Worm (Caenorhabditis elegans) whole organism, L4 larva: ENCODE measurements around the gene W06H8.6.

Source experiments
- D1046.2 ChIP-seq: fragments of 200-800 bp; sonication (Bioruptor generic); IDR thresholded peaks from 2 replicates; pipeline ENCODE4 v1.3.6; 2022; ENCODE audit warnings: missing genetic modification characterization, missing compliant biosample characterization
- F37D6.2 ChIP-seq: sonication (generic microtip); optimal IDR thresholded peaks from 2 replicates; lab custom pipeline; 2016; ENCODE audit warnings: mild to moderate bottlenecking, missing genetic modification characterization, missing compliant biosample characterization
- F44E2.7 ChIP-seq: fragments of 200-800 bp; sonication (Bioruptor generic); IDR thresholded peaks from 2 replicates; pipeline ENCODE4 v2.1.2; 2022; ENCODE audit warnings: missing genetic modification characterization, missing compliant biosample characterization
- F49E8.2 ChIP-seq: sonication (generic microtip); optimal IDR thresholded peaks from 2 replicates; lab custom pipeline; 2016; ENCODE audit warnings: missing compliant biosample characterization, mild to moderate bottlenecking, missing genetic modification characterization, borderline replicate concordance
- T20F7.1 ChIP-seq: fragments of 200-800 bp; sonication (Bioruptor generic); optimal IDR thresholded peaks from 2 replicates; lab custom pipeline; 2018; ENCODE audit warnings: mild to moderate bottlenecking, missing genetic modification characterization, missing compliant biosample characterization
- Y48G9A.11 ChIP-seq: fragments of 200-800 bp; sonication (Bioruptor generic); IDR thresholded peaks from 2 replicates; pipeline ENCODE4 v1.3.6; 2022; ENCODE audit warnings: missing genetic modification reagents, missing genetic modification characterization, missing compliant biosample characterization
- ZK337.2 ChIP-seq: fragments of 200-800 bp; sonication (Bioruptor generic); IDR thresholded peaks from 2 replicates; pipeline ENCODE4 v1.3.6; 2022; ENCODE audit warnings: missing genetic modification reagents, missing genetic modification characterization, missing compliant biosample characterization
- ZK546.5 ChIP-seq, 2 experiments: sonication (generic microtip); optimal IDR thresholded peaks; 2 replicates each; lab custom pipeline; 2017; ENCODE audit warnings: missing biosample characterization in 2 of 2, missing genetic modification characterization in 2 of 2
- aha-1 ChIP-seq: fragments of 150-350 bp; peaks from one replicate; lab custom pipeline; 2014; ENCODE audit warnings: missing biosample characterization, missing genetic modification characterization
- ama-1 ChIP-seq: fragments of 150-350 bp; optimal IDR thresholded peaks from 2 replicates; lab custom pipeline; 2014; ENCODE audit warnings: inconsistent platforms, mixed read lengths
- ceh-20 ChIP-seq: fragments of 200-800 bp; sonication (Bioruptor generic); IDR thresholded peaks from 2 replicates; pipeline ENCODE4 v1.3.6; 2022; ENCODE audit warnings: missing genetic modification reagents, missing genetic modification characterization, missing compliant biosample characterization
- cey-2 ChIP-seq: sonication (generic microtip); optimal IDR thresholded peaks from 3 replicates; lab custom pipeline; 2017; ENCODE audit warnings: missing genetic modification characterization, mild to moderate bottlenecking, missing compliant biosample characterization, antibody characterized with exemption, borderline replicate concordance; ENCODE audit not compliant: insufficient read depth
- daf-12 ChIP-seq: fragments of 150-350 bp; optimal IDR thresholded peaks from 2 replicates; lab custom pipeline; 2014; ENCODE audit warnings: missing biosample characterization, missing genetic modification reagents, missing genetic modification characterization
- daf-16 ChIP-seq, 3 experiments: sonication (generic microtip); optimal IDR thresholded peaks; 2 replicates each; lab custom pipeline; 2016 to 2017; ENCODE audit warnings: missing genetic modification characterization in 3 of 3, missing genetic modification reagents in 3 of 3, mild to moderate bottlenecking in 2 of 3, missing compliant biosample characterization in 2 of 3, missing biosample characterization in 1 of 3, moderate library complexity in 1 of 3
- daf-8 ChIP-seq: fragments of 200-800 bp; sonication (Bioruptor generic); IDR thresholded peaks from 2 replicates; pipeline ENCODE4 v1.3.6; 2022; ENCODE audit warnings: missing genetic modification characterization, missing compliant biosample characterization
- dmd-6 ChIP-seq: fragments of 200-800 bp; sonication (Bioruptor generic); IDR thresholded peaks from 2 replicates; pipeline ENCODE4 v1.3.6; 2022; ENCODE audit warnings: missing genetic modification reagents, missing genetic modification characterization, missing compliant biosample characterization
- duxl-1 ChIP-seq: sonication (generic microtip); optimal IDR thresholded peaks from 2 replicates; lab custom pipeline; 2016; ENCODE audit warnings: mild to moderate bottlenecking, missing genetic modification characterization, moderate library complexity, missing compliant biosample characterization; ENCODE audit not compliant: poor library complexity
- dve-1 ChIP-seq: sonication (generic microtip); optimal IDR thresholded peaks from 2 replicates; lab custom pipeline; 2017; ENCODE audit warnings: antibody characterized with exemption, mild to moderate bottlenecking, missing genetic modification characterization, missing compliant biosample characterization; ENCODE audit not compliant: insufficient read depth
- egl-27 ChIP-seq: sonication (generic microtip); optimal IDR thresholded peaks from 3 replicates; lab custom pipeline; 2017; ENCODE audit warnings: missing biosample characterization, missing genetic modification reagents, missing genetic modification characterization
- fos-1 ChIP-seq: fragments of 150-350 bp; optimal IDR thresholded peaks from 2 replicates; lab custom pipeline; 2014; ENCODE audit warnings: missing biosample characterization, missing genetic modification characterization
- hlh-11 ChIP-seq: fragments of 200-800 bp; sonication (Bioruptor generic); optimal IDR thresholded peaks from 2 replicates; lab custom pipeline; 2018; ENCODE audit warnings: mild to moderate bottlenecking, missing genetic modification characterization, missing compliant biosample characterization
- hlh-30 ChIP-seq: sonication (generic microtip); optimal IDR thresholded peaks from 2 replicates; lab custom pipeline; 2017; ENCODE audit warnings: antibody characterized with exemption, mild to moderate bottlenecking, missing genetic modification characterization, missing compliant biosample characterization; ENCODE audit not compliant: insufficient read depth
- jun-1 ChIP-seq: fragments of 150-350 bp; optimal IDR thresholded peaks from 2 replicates; lab custom pipeline; 2014; ENCODE audit warnings: missing biosample characterization, missing genetic modification reagents, missing genetic modification characterization
- lin-1 ChIP-seq: fragments of 200-800 bp; sonication (Bioruptor generic); IDR thresholded peaks from 2 replicates; pipeline ENCODE4 v1.3.6; 2022; ENCODE audit warnings: missing genetic modification reagents, missing genetic modification characterization, missing compliant biosample characterization
- lin-13 ChIP-seq: fragments of 150-350 bp; optimal IDR thresholded peaks from 2 replicates; lab custom pipeline; 2014; ENCODE audit warnings: missing biosample characterization, missing genetic modification reagents, missing genetic modification characterization
- lsy-2 ChIP-seq, 2 experiments: fragments of 150-350 bp in 1 of 2; sonication (generic microtip) in 1 of 2; optimal IDR thresholded peaks; 2 replicates each; lab custom pipeline; 2014 to 2017; ENCODE audit warnings: missing biosample characterization in 2 of 2, missing genetic modification characterization in 2 of 2
- madf-5 ChIP-seq, 2 experiments: fragments of 200-800 bp; sonication (Bioruptor generic); IDR thresholded peaks; 2 replicates each; pipeline ENCODE4 v1.3.6; 2022; ENCODE audit warnings: missing compliant biosample characterization in 2 of 2, missing genetic modification characterization in 2 of 2
- mdl-1 ChIP-seq, 2 experiments: fragments of 150-350 bp in 1 of 2; sonication (generic microtip) in 1 of 2; optimal IDR thresholded peaks; 2 replicates each; lab custom pipeline; 2014 to 2017; ENCODE audit warnings: missing biosample characterization in 2 of 2, missing genetic modification characterization in 2 of 2
- mdt-29 ChIP-seq: fragments of 200-800 bp; sonication (Bioruptor generic); IDR thresholded peaks from 2 replicates; pipeline ENCODE4 v1.3.6; 2022; ENCODE audit warnings: missing genetic modification reagents, missing genetic modification characterization, missing compliant biosample characterization
- mep-1 ChIP-seq: fragments of 150-350 bp; sonication (generic microtip); optimal IDR thresholded peaks from 3 replicates; lab custom pipeline; 2014; ENCODE audit warnings: missing biosample characterization, missing genetic modification characterization
- mes-2 ChIP-seq: sonication (generic microtip); optimal IDR thresholded peaks from 2 replicates; lab custom pipeline; 2016; ENCODE audit warnings: missing genotype, mild to moderate bottlenecking, missing genetic modification characterization, missing compliant biosample characterization; ENCODE audit not compliant: poor library complexity, severe bottlenecking
- nhr-102 ChIP-seq: sonication (generic microtip); optimal IDR thresholded peaks from 2 replicates; lab custom pipeline; 2016; ENCODE audit warnings: mild to moderate bottlenecking, missing genetic modification characterization, moderate library complexity, missing compliant biosample characterization
- nhr-111 ChIP-seq: fragments of 200-800 bp; sonication (Bioruptor generic); optimal IDR thresholded peaks from 2 replicates; lab custom pipeline; 2018; ENCODE audit warnings: mild to moderate bottlenecking, missing genetic modification characterization, missing compliant biosample characterization
- nhr-28 ChIP-seq: fragments of 150-350 bp; optimal IDR thresholded peaks from 2 replicates; lab custom pipeline; 2014; ENCODE audit warnings: missing biosample characterization, missing genetic modification characterization
- nhr-48 ChIP-seq: sonication (generic microtip); optimal IDR thresholded peaks from 2 replicates; lab custom pipeline; 2016; ENCODE audit warnings: mild to moderate bottlenecking, missing genetic modification characterization, missing compliant biosample characterization
- nhr-6 ChIP-seq: fragments of 150-350 bp; optimal IDR thresholded peaks from 2 replicates; lab custom pipeline; 2014; ENCODE audit warnings: missing biosample characterization, missing genetic modification characterization
- nhr-77 ChIP-seq: fragments of 150-350 bp; optimal IDR thresholded peaks from 2 replicates; lab custom pipeline; 2014; ENCODE audit warnings: missing biosample characterization, missing genetic modification characterization
- pha-4 ChIP-seq, 2 experiments: fragments of 150-350 bp in 1 of 2; fragments of 200-800 bp in 1 of 2; sonication (Bioruptor generic) in 1 of 2; IDR thresholded peaks in 1 of 2; optimal IDR thresholded peaks in 1 of 2; 2 replicates each; pipeline versions ENCODE4 v1.3.6 to Lab custom; 2014 to 2022; ENCODE audit warnings: missing genetic modification characterization in 2 of 2, missing genetic modification reagents in 2 of 2, missing biosample characterization in 1 of 2, missing compliant biosample characterization in 1 of 2
- php-3 ChIP-seq: fragments of 200-800 bp; sonication (Bioruptor generic); IDR thresholded peaks from 2 replicates; pipeline ENCODE4 v1.3.6; 2022; ENCODE audit warnings: missing genetic modification reagents, missing genetic modification characterization, missing compliant biosample characterization
- pqm-1 ChIP-seq: sonication (generic microtip); optimal IDR thresholded peaks from 2 replicates; lab custom pipeline; 2017; ENCODE audit warnings: missing biosample characterization, missing genetic modification characterization
- saeg-2 ChIP-seq: fragments of 200-800 bp; sonication (Bioruptor generic); IDR thresholded peaks from 2 replicates; pipeline ENCODE4 v1.3.6; 2022; ENCODE audit warnings: missing genetic modification reagents, missing genetic modification characterization, missing compliant biosample characterization
- snpc-1.2 ChIP-seq: fragments of 200-800 bp; sonication (Bioruptor generic); IDR thresholded peaks from 2 replicates; pipeline ENCODE4 v1.3.6; 2022; ENCODE audit warnings: missing genetic modification reagents, missing genetic modification characterization, missing compliant biosample characterization
- snpc-4 ChIP-seq: fragments of 150-350 bp; optimal IDR thresholded peaks from 2 replicates; lab custom pipeline; 2014; ENCODE audit warnings: missing biosample characterization, missing genetic modification characterization
- tag-97 ChIP-seq: fragments of 200-800 bp; sonication (Bioruptor generic); IDR thresholded peaks from 2 replicates; pipeline ENCODE4 v1.3.6; 2022; ENCODE audit warnings: missing genetic modification characterization, missing compliant biosample characterization
- tra-1 ChIP-seq: fragments of 200-800 bp; sonication (Bioruptor generic); IDR thresholded peaks from 2 replicates; pipeline ENCODE4 v1.3.6; 2022; ENCODE audit warnings: missing genetic modification reagents, missing genetic modification characterization, missing compliant biosample characterization
- unc-62 ChIP-seq, 3 experiments: fragments of 150-350 bp in 1 of 3; sonication (generic microtip); optimal IDR thresholded peaks in 2 of 3; peaks in 1 of 3; 1 replicate in 1 of 3; 2 replicates in 2 of 3; lab custom pipeline; 2014 to 2017; ENCODE audit warnings: missing biosample characterization in 3 of 3, missing genetic modification characterization in 3 of 3, missing genetic modification reagents in 3 of 3, missing genotype in 1 of 3
- vab-7 ChIP-seq: fragments of 200-800 bp; sonication (Bioruptor generic); IDR thresholded peaks from 2 replicates; pipeline ENCODE4 v1.3.6; 2022; ENCODE audit warnings: missing genetic modification reagents, missing genetic modification characterization, missing compliant biosample characterization
- zfp-3 ChIP-seq: fragments of 200-800 bp; sonication (Bioruptor generic); conservative IDR thresholded peaks from 2 replicates; pipeline ENCODE4 v1.3.6; 2022; ENCODE audit warnings: missing genetic modification reagents, missing genetic modification characterization, missing compliant biosample characterization
- zip-11 ChIP-seq: fragments of 200-800 bp; sonication (Bioruptor generic); IDR thresholded peaks from 2 replicates; pipeline ENCODE4 v1.3.6; 2022; ENCODE audit warnings: missing genetic modification characterization, missing compliant biosample characterization

The W06H8.6 gene

ce11 chrV:6275209-6275608, 48.4 kb upstream of the W06H8.6 start:
- no peak for TF ChIP-seq tag-97 (GFP tag; lab: Robert Waterston, UW)
- TF ChIP-seq dve-1 (tag; lab: Kevin White, UChicago) = peak; percentile 89
- no peak for TF ChIP-seq vab-7 (GFP tag; lab: Robert Waterston, UW)
- TF ChIP-seq F44E2.7 (GFP tag; lab: Robert Waterston, UW) = no peak
- TF ChIP-seq aha-1 (tag; lab: Kevin White, UChicago) = peak; percentile 13
- peak; percentile 24 for TF ChIP-seq lin-13
- peak; percentile 4 for TF ChIP-seq mes-2 (tag; lab: Kevin White, UChicago)
- TF ChIP-seq fos-1 (tag; lab: Kevin White, UChicago) = peak; percentile 56
- TF ChIP-seq daf-8 (GFP tag; lab: Robert Waterston, UW) = no peak
- no peak for TF ChIP-seq ceh-20 (GFP tag; lab: Robert Waterston, UW)
- TF ChIP-seq nhr-102 = peak; percentile 6
- peak; percentile 93 for TF ChIP-seq hlh-11 (tag; lab: Kevin White, UChicago)
- no peak for TF ChIP-seq daf-12
- TF ChIP-seq ZK546.5 (tag; optimal IDR thresholded peaks at IDR 0.05; lab: Kevin White, UChicago) = no peak
- TF ChIP-seq cey-2 (tag; lab: Kevin White, UChicago) = peak; percentile 43
- peak; percentile 81 for TF ChIP-seq nhr-77 (tag; lab: Kevin White, UChicago)
- no peak for TF ChIP-seq duxl-1 (tag; lab: Kevin White, UChicago)
- peak; percentile 19 for TF ChIP-seq ama-1 (lab: Kevin White, UChicago)
- no peak for TF ChIP-seq daf-16 (GFP tag; optimal IDR thresholded peaks at IDR 0.05; lab: Kevin White, UChicago)
- TF ChIP-seq daf-16 (tag; optimal IDR thresholded peaks at IDR 0.05; lab: Kevin White, UChicago) = peak; percentile 86
- TF ChIP-seq F49E8.2 (tag; lab: Kevin White, UChicago) = no peak
- 0 out of 2 replicates have a peak, but pooled peaks have one; percentile 32 for TF ChIP-seq zfp-3
- peak; percentile 70 for TF ChIP-seq hlh-30
- TF ChIP-seq nhr-48 = peak; percentile 75
- TF ChIP-seq mdt-29 (GFP tag; lab: Robert Waterston, UW) = no peak
- TF ChIP-seq snpc-1.2 (GFP tag; lab: Robert Waterston, UW) = no peak
- TF ChIP-seq pqm-1 (tag; lab: Kevin White, UChicago) = peak; percentile 93
- TF ChIP-seq D1046.2 = no peak
- TF ChIP-seq nhr-28 (tag; lab: Kevin White, UChicago) = peak; percentile 91
- TF ChIP-seq F37D6.2 (tag; lab: Kevin White, UChicago) = no peak
- TF ChIP-seq madf-5 (GFP tag; IDR thresholded peaks at IDR 0.05; lab: Robert Waterston, UW) = no peak
- TF ChIP-seq mep-1 (tag; lab: Kevin White, UChicago) = peak; percentile 8
- TF ChIP-seq ZK337.2 (GFP tag; lab: Robert Waterston, UW) = no peak
- TF ChIP-seq saeg-2 (GFP tag; lab: Robert Waterston, UW) = peak; percentile 68; the same call in 1 of the 2 replicates
- no peak for TF ChIP-seq egl-27
- no peak for TF ChIP-seq Y48G9A.11 (GFP tag; lab: Robert Waterston, UW)
- peak; percentile 65; the same call in 1 of the 2 replicates for TF ChIP-seq tra-1 (GFP tag; lab: Robert Waterston, UW)
- peak; percentile 85 for TF ChIP-seq php-3 (GFP tag; lab: Robert Waterston, UW)
- TF ChIP-seq lin-1 (GFP tag; lab: Robert Waterston, UW) = peak; percentile 62; the same call in 1 of the 2 replicates
- TF ChIP-seq nhr-6 = no peak
- TF ChIP-seq jun-1 (tag; lab: Kevin White, UChicago) = peak; percentile 12
- peak in 1 of 2 experiments; percentile 74 for TF ChIP-seq mdl-1 (tag; optimal IDR thresholded peaks at IDR 0.05; lab: Kevin White, UChicago)
- no peak for TF ChIP-seq T20F7.1
- TF ChIP-seq zip-11 (GFP tag; lab: Robert Waterston, UW) = no peak
- TF ChIP-seq pha-4 (GFP tag; IDR thresholded peaks at IDR 0.05; lab: Robert Waterston, UW) = no peak
- no peak for TF ChIP-seq pha-4 (tag; optimal IDR thresholded peaks at IDR 0.05; lab: Kevin White, UChicago)
- no peak for TF ChIP-seq nhr-111
- peak in 1 of 2 experiments; percentile 94 for TF ChIP-seq unc-62 (GFP tag; optimal IDR thresholded peaks at IDR 0.05 in 1 of 2; lab: Kevin White, UChicago)
- no peak for TF ChIP-seq unc-62 (tag; optimal IDR thresholded peaks at IDR 0.05; lab: Kevin White, UChicago)
- peak; percentile 93 for TF ChIP-seq dmd-6 (GFP tag; lab: Robert Waterston, UW)
- peak in 1 of 2 experiments; percentile 56 for TF ChIP-seq lsy-2 (tag; optimal IDR thresholded peaks at IDR 0.05; lab: Kevin White, UChicago)
- no peak for TF ChIP-seq snpc-4 (tag; lab: Kevin White, UChicago)
